Worm (Caenorhabditis elegans): ENCODE measurements around the gene mlt-3.

- TF ChIP-seq hlh-13 (GFP tag; optimal IDR thresholded peaks at IDR 0.05) (no peak), fkh-6 (tag; optimal IDR thresholded peaks at IDR 0.05) (no peak), F13H6.1 (tag; optimal IDR thresholded peaks at IDR 0.05) (no peak), pqm-1 (tag; optimal IDR thresholded peaks at IDR 0.05) (no peak), nfya-1 (tag; optimal IDR thresholded peaks at IDR 0.05) (no peak), nhr-11 (tag; optimal IDR thresholded peaks at IDR 0.05) (no peak), ahr-1 (tag; optimal IDR thresholded peaks at IDR 0.05) (no peak)
Observed at ce11 chrIV:12193338-12193737, 33.6 kb downstream of the mlt-3 start.
